Worm (Caenorhabditis elegans): ENCODE results near the gene F47C12.8.

ce11 chrIV:4021847-4022780, 23.7 kb upstream of the F47C12.8 start:
- TF ChIP-seq lin-13 (GFP tag; optimal IDR thresholded peaks at IDR 0.05) (no peak), ZK546.5 (tag; optimal IDR thresholded peaks at IDR 0.05) (no peak), R02D3.7 (tag; optimal IDR thresholded peaks at IDR 0.05) (no peak), fkh-10 (GFP tag; optimal IDR thresholded peaks at IDR 0.05) (no peak), dmd-9 (GFP tag; IDR thresholded peaks at IDR 0.05) (no peak), F37D6.2 (tag; optimal IDR thresholded peaks at IDR 0.05) (no peak), hlh-30 (tag; optimal IDR thresholded peaks at IDR 0.05; ENCODE audit: insufficient read depth) (no peak), mdl-1 (tag; optimal IDR thresholded peaks at IDR 0.05) (peak; percentile 1 to 34), nhr-237 (tag; optimal IDR thresholded peaks at IDR 0.05) (no peak), dve-1 (tag; optimal IDR thresholded peaks at IDR 0.05; ENCODE audit: insufficient read depth) (peak; percentile 50), nhr-76 (tag; optimal IDR thresholded peaks at IDR 0.05) (no peak), vab-7 (GFP tag; IDR thresholded peaks at IDR 0.05) (no peak)
